Fruit fly (Drosophila melanogaster): ENCODE results near the gene CASK.

The CASK gene

dm6 chr3R:21837069-21837977, 14.8 kb upstream of the CASK start (continued):
- TF ChIP-seq jing (GFP tag; optimal IDR thresholded peaks at IDR 0.05): no peak
- no peak for TF ChIP-seq CG34376 (GFP tag; optimal IDR thresholded peaks at IDR 0.05)
- no peak for TF ChIP-seq CG7745 (tag; optimal IDR thresholded peaks at IDR 0.05)
- no peak for TF ChIP-seq CG11456 (GFP tag; IDR thresholded peaks at IDR 0.05)
- no peak for TF ChIP-seq toy (GFP tag; IDR thresholded peaks at IDR 0.05)
- no peak for TF ChIP-seq pros (GFP tag; optimal IDR thresholded peaks at IDR 0.05)
- no peak for TF ChIP-seq kni (GFP tag; optimal IDR thresholded peaks at IDR 0.05)
- TF ChIP-seq CG7839 (tag; optimal IDR thresholded peaks at IDR 0.05): peak; percentile 39
- no peak for TF ChIP-seq cas (GFP tag; IDR thresholded peaks at IDR 0.05)
- TF ChIP-seq trem (tag; optimal IDR thresholded peaks at IDR 0.05): no peak
- no peak for TF ChIP-seq tup (GFP tag; optimal IDR thresholded peaks at IDR 0.05)
- TF ChIP-seq lab (GFP tag; optimal IDR thresholded peaks at IDR 0.05): peak; percentile 37
- peak; percentile 28 for TF ChIP-seq CG4424 (GFP tag; optimal IDR thresholded peaks at IDR 0.05)
- no peak for TF ChIP-seq CG10654 (GFP tag; optimal IDR thresholded peaks at IDR 0.05)
- no peak for TF ChIP-seq CG31224 (GFP tag; IDR thresholded peaks at IDR 0.05)
- peak; percentile 12 for TF ChIP-seq BtbVII (GFP tag; optimal IDR thresholded peaks at IDR 0.05)
- TF ChIP-seq CG4328 (GFP tag; optimal IDR thresholded peaks at IDR 0.05): no peak
- TF ChIP-seq CG16815 (GFP tag; optimal IDR thresholded peaks at IDR 0.05): no peak
- TF ChIP-seq CG15514 (GFP tag; optimal IDR thresholded peaks at IDR 0.05): no peak
- TF ChIP-seq D (optimal IDR thresholded peaks at IDR 0.05): no peak
- TF ChIP-seq D (GFP tag; optimal IDR thresholded peaks at IDR 0.05): peak; percentile 12
- TF ChIP-seq scrt (GFP tag; optimal IDR thresholded peaks at IDR 0.05): peak; percentile 16
- TF ChIP-seq run (tag; optimal IDR thresholded peaks at IDR 0.05): no peak
- no peak for TF ChIP-seq kah (GFP tag; optimal IDR thresholded peaks at IDR 0.05)
- TF ChIP-seq CG10147 (GFP tag; optimal IDR thresholded peaks at IDR 0.05): peak; percentile 38
- TF ChIP-seq CG15073 (GFP tag; optimal IDR thresholded peaks at IDR 0.05): no peak
- TF ChIP-seq dmrt99B (tag; optimal IDR thresholded peaks at IDR 0.05): peak; percentile 86
- no peak for TF ChIP-seq knrl (GFP tag; IDR thresholded peaks at IDR 0.05; ENCODE audit: partially characterized antibody)
- TF ChIP-seq Ravus (GFP tag; IDR thresholded peaks at IDR 0.05): peak; percentile 7; the same call in 1 of the 2 replicates
- no peak for TF ChIP-seq CG17829 (tag; optimal IDR thresholded peaks at IDR 0.05)
- TF ChIP-seq CG9797 (GFP tag; optimal IDR thresholded peaks at IDR 0.05): no peak
- peak; percentile 43 for TF ChIP-seq Meics (GFP tag; optimal IDR thresholded peaks at IDR 0.05)
- no peak for TF ChIP-seq esg (GFP tag; conservative IDR thresholded peaks at IDR 0.05)
- TF ChIP-seq CG18764 (GFP tag; optimal IDR thresholded peaks at IDR 0.05): no peak
- TF ChIP-seq CG6689 (GFP tag; IDR thresholded peaks at IDR 0.05): peak; percentile 61
- TF ChIP-seq CG13775 (GFP tag; optimal IDR thresholded peaks at IDR 0.05): no peak
- no peak for TF ChIP-seq fd102C (GFP tag; optimal IDR thresholded peaks at IDR 0.05)
- no peak for TF ChIP-seq CG12236 (GFP tag; optimal IDR thresholded peaks at IDR 0.05)
- no peak for TF ChIP-seq CG14860 (GFP tag; IDR thresholded peaks at IDR 0.05; ENCODE audit: partially characterized antibody)
- TF ChIP-seq Dip2 (GFP tag; IDR thresholded peaks at IDR 0.05): no peak
- peak; percentile 67 for TF ChIP-seq fd96Cb (tag; optimal IDR thresholded peaks at IDR 0.05)
- TF ChIP-seq trh (GFP tag; optimal IDR thresholded peaks at IDR 0.05): no peak
- no peak for TF ChIP-seq hkb (optimal IDR thresholded peaks at IDR 0.05)
- no peak for TF ChIP-seq hkb (GFP tag; IDR thresholded peaks at IDR 0.05)
- TF ChIP-seq sug (tag; optimal IDR thresholded peaks at IDR 0.05): no peak
- no peak for TF ChIP-seq Dp (GFP tag; optimal IDR thresholded peaks at IDR 0.05)
- peak; percentile 29 for TF ChIP-seq CG7556 (GFP tag; optimal IDR thresholded peaks at IDR 0.05)
- 0 out of 3 replicates have a peak, but pooled peaks have one; percentile 16 for TF ChIP-seq jigr1 (GFP tag; IDR thresholded peaks at IDR 0.05)
- no peak; the same call in 2 of the 3 replicates for TF ChIP-seq CG34422 (GFP tag; IDR thresholded peaks at IDR 0.05)
